Worm (Caenorhabditis elegans) whole organism, young adult: Measurements from ENCODE around the gene egl-21.
A peak's percentile ranks its signal among the peaks of the same experiment; 100 is the strongest.

Experiments
- B0336.3 ChIP-seq: fragments of 200-800 bp; sonication (Bioruptor generic); IDR thresholded peaks from 2 replicates; pipeline ENCODE4 v1.3.6; 2022; ENCODE audit warnings: missing genetic modification characterization, missing compliant biosample characterization
- F33H1.4 ChIP-seq: fragments of 200-800 bp; sonication (Bioruptor generic); IDR thresholded peaks from 2 replicates; pipeline ENCODE4 v1.3.6; 2022; ENCODE audit warnings: missing genetic modification reagents, missing genetic modification characterization, missing compliant biosample characterization
- F49E8.2 ChIP-seq: sonication (generic microtip); optimal IDR thresholded peaks from 3 replicates; lab custom pipeline; 2017; ENCODE audit warnings: missing genetic modification characterization, mild to moderate bottlenecking, missing compliant biosample characterization, antibody characterized with exemption, moderate library complexity; ENCODE audit not compliant: insufficient read depth
- K12H6.12 ChIP-seq: fragments of 200-800 bp; sonication (Bioruptor generic); optimal IDR thresholded peaks from 2 replicates; lab custom pipeline; 2018; ENCODE audit warnings: mild to moderate bottlenecking, missing genetic modification characterization, missing compliant biosample characterization
- Y79H2A.3 ChIP-seq: fragments of 200-800 bp; sonication (Bioruptor generic); conservative IDR thresholded peaks from 2 replicates; pipeline ENCODE4 v1.3.6; 2022; ENCODE audit warnings: missing genetic modification reagents, missing genetic modification characterization, missing compliant biosample characterization
- ZK185.1 ChIP-seq: sonication (generic microtip); optimal IDR thresholded peaks from 2 replicates; lab custom pipeline; 2016; ENCODE audit warnings: mild to moderate bottlenecking, missing genetic modification characterization, missing compliant biosample characterization; ENCODE audit not compliant: poor library complexity, severe bottlenecking
- ama-1 ChIP-seq, 3 experiments: fragments of 150-350 bp in 1 of 3; sonication (generic microtip) in 2 of 3; optimal IDR thresholded peaks; 2 replicates each; lab custom pipeline; 2014 to 2018; ENCODE audit warnings: missing biosample characterization in 2 of 3, missing genetic modification characterization in 2 of 3, missing genetic modification reagents in 2 of 3
- atf-7 ChIP-seq: sonication (generic microtip); optimal IDR thresholded peaks from 2 replicates; lab custom pipeline; 2017; ENCODE audit warnings: mild to moderate bottlenecking, missing genetic modification characterization, missing compliant biosample characterization
- athp-1 ChIP-seq: sonication (generic microtip); optimal IDR thresholded peaks from 2 replicates; lab custom pipeline; 2017; ENCODE audit warnings: mild to moderate bottlenecking, missing genetic modification characterization, missing compliant biosample characterization
- attf-5 ChIP-seq: fragments of 200-800 bp; sonication (Bioruptor generic); optimal IDR thresholded peaks from 2 replicates; lab custom pipeline; 2018; ENCODE audit warnings: mild to moderate bottlenecking, missing genetic modification characterization, missing compliant biosample characterization
- bed-1 ChIP-seq: fragments of 200-800 bp; sonication (Bioruptor generic); IDR thresholded peaks from 2 replicates; pipeline ENCODE4 v1.3.6; 2022; ENCODE audit warnings: missing genetic modification reagents, missing genetic modification characterization, missing compliant biosample characterization
- bed-2 ChIP-seq: fragments of 200-800 bp; sonication (Bioruptor generic); IDR thresholded peaks from 2 replicates; pipeline ENCODE4 v1.3.6; 2022; ENCODE audit warnings: missing genetic modification reagents, missing genetic modification characterization, missing compliant biosample characterization
- cebp-1 ChIP-seq, 2 experiments: fragments of 200-800 bp in 1 of 2; sonication (Bioruptor generic) in 1 of 2; sonication (generic microtip) in 1 of 2; IDR thresholded peaks in 1 of 2; optimal IDR thresholded peaks in 1 of 2; 2 replicates each; pipeline versions ENCODE4 v1.3.6 to Lab custom; 2017 to 2022; ENCODE audit warnings: missing compliant biosample characterization in 2 of 2, missing genetic modification characterization in 2 of 2, mild to moderate bottlenecking in 1 of 2, missing genetic modification reagents in 1 of 2, moderate library complexity in 1 of 2
- cebp-2 ChIP-seq: fragments of 200-800 bp; sonication (Bioruptor generic); IDR thresholded peaks from 2 replicates; pipeline ENCODE4 v1.3.6; 2022; ENCODE audit warnings: missing genetic modification characterization, missing compliant biosample characterization
- ceh-27 ChIP-seq: fragments of 200-800 bp; sonication (Bioruptor generic); optimal IDR thresholded peaks from 2 replicates; lab custom pipeline; 2018; ENCODE audit warnings: mild to moderate bottlenecking, missing genetic modification characterization, moderate library complexity, missing compliant biosample characterization
- chd-7 ChIP-seq: sonication (generic microtip); optimal IDR thresholded peaks from 2 replicates; lab custom pipeline; 2016; ENCODE audit warnings: mild to moderate bottlenecking, missing genetic modification characterization, moderate library complexity, missing compliant biosample characterization
- hlh-12 ChIP-seq: sonication (generic microtip); optimal IDR thresholded peaks from 2 replicates; lab custom pipeline; 2016; ENCODE audit warnings: missing genetic modification characterization, missing compliant biosample characterization
- hmg-1.2 ChIP-seq: fragments of 200-800 bp; sonication (Bioruptor generic); IDR thresholded peaks from 2 replicates; pipeline ENCODE4 v1.3.6; 2022; ENCODE audit warnings: missing genetic modification reagents, missing genetic modification characterization, missing compliant biosample characterization
- hrde-1 ChIP-seq: sonication (generic microtip); optimal IDR thresholded peaks from 2 replicates; lab custom pipeline; 2016; ENCODE audit warnings: missing genetic modification characterization, mild to moderate bottlenecking, missing compliant biosample characterization, moderate library complexity, missing genotype, missing genetic modification reagents, borderline replicate concordance
- hsf-1 ChIP-seq: fragments of 200-800 bp; sonication (Bioruptor generic); IDR thresholded peaks from 2 replicates; pipeline ENCODE4 v1.3.6; 2022; ENCODE audit warnings: missing genetic modification reagents, missing genetic modification characterization, missing compliant biosample characterization
- let-607 ChIP-seq, 2 experiments: fragments of 200-800 bp in 1 of 2; sonication (Bioruptor generic) in 1 of 2; sonication (generic microtip) in 1 of 2; optimal IDR thresholded peaks; 2 replicates each; lab custom pipeline; 2016 to 2018; ENCODE audit warnings: mild to moderate bottlenecking in 2 of 2, missing compliant biosample characterization in 2 of 2, missing genetic modification characterization in 2 of 2, moderate library complexity in 2 of 2, missing genotype in 1 of 2
- lin-35 ChIP-seq, 3 experiments: fragments of 150-350 bp in 2 of 3; sonication (generic microtip) in 1 of 3; optimal IDR thresholded peaks; 2 replicates each; lab custom pipeline; 2014 to 2018; ENCODE audit warnings: missing biosample characterization in 3 of 3, missing genetic modification characterization in 3 of 3, missing genetic modification reagents in 3 of 3
- lin-40 ChIP-seq: sonication (generic microtip); optimal IDR thresholded peaks from 2 replicates; lab custom pipeline; 2016; ENCODE audit warnings: missing genetic modification characterization, mild to moderate bottlenecking, missing compliant biosample characterization, missing genotype, missing genetic modification reagents
- lin-54 ChIP-seq: fragments of 200-800 bp; sonication (Bioruptor generic); optimal IDR thresholded peaks from 2 replicates; lab custom pipeline; 2018; ENCODE audit warnings: mild to moderate bottlenecking, missing genetic modification characterization, missing compliant biosample characterization
- madf-10 ChIP-seq: sonication (generic microtip); optimal IDR thresholded peaks from 2 replicates; lab custom pipeline; 2016; ENCODE audit warnings: mild to moderate bottlenecking, missing genetic modification characterization, missing compliant biosample characterization
- mcd-1 ChIP-seq: fragments of 200-800 bp; sonication (Bioruptor generic); IDR thresholded peaks from 2 replicates; pipeline ENCODE4 v1.3.6; 2022; ENCODE audit warnings: missing genetic modification reagents, missing genetic modification characterization, missing compliant biosample characterization
- mel-28 ChIP-seq: sonication (generic microtip); optimal IDR thresholded peaks from 2 replicates; lab custom pipeline; 2016; ENCODE audit warnings: borderline replicate concordance, mild to moderate bottlenecking, missing genetic modification characterization, missing compliant biosample characterization
- mxl-1 ChIP-seq: sonication (generic microtip); optimal IDR thresholded peaks from 2 replicates; lab custom pipeline; 2016; ENCODE audit warnings: missing genetic modification characterization, missing compliant biosample characterization
- nhr-80 ChIP-seq: sonication (generic microtip); optimal IDR thresholded peaks from 2 replicates; lab custom pipeline; 2016; ENCODE audit warnings: missing genetic modification characterization, missing compliant biosample characterization
- pha-4 ChIP-seq: fragments of 150-350 bp; sonication (generic microtip); optimal IDR thresholded peaks from 2 replicates; lab custom pipeline; 2014; ENCODE audit warnings: missing biosample characterization, missing genetic modification reagents, missing genetic modification characterization
- repo-1 ChIP-seq: sonication (generic microtip); optimal IDR thresholded peaks from 2 replicates; lab custom pipeline; 2017; ENCODE audit warnings: mild to moderate bottlenecking, missing genetic modification characterization, missing compliant biosample characterization
- sdz-38 ChIP-seq: sonication (generic microtip); optimal IDR thresholded peaks from 2 replicates; lab custom pipeline; 2016; ENCODE audit warnings: missing genotype, missing genetic modification characterization, missing compliant biosample characterization
- snpc-1.3 ChIP-seq: sonication (generic microtip); optimal IDR thresholded peaks from 2 replicates; lab custom pipeline; 2017; ENCODE audit warnings: missing genetic modification characterization, mild to moderate bottlenecking, missing compliant biosample characterization, antibody characterized with exemption, moderate library complexity, missing genotype, missing genetic modification reagents; ENCODE audit not compliant: insufficient read depth
- snpc-4 ChIP-seq, 5 experiments: fragments of 150-350 bp in 1 of 5; sonication (generic microtip) in 4 of 5; optimal IDR thresholded peaks; 2 replicates each; lab custom pipeline; 2014 to 2018; ENCODE audit warnings: missing genetic modification characterization in 5 of 5, missing biosample characterization in 3 of 5, antibody characterized with exemption in 2 of 5, mild to moderate bottlenecking in 2 of 5, missing compliant biosample characterization in 2 of 5, missing genotype in 2 of 5, moderate library complexity in 2 of 5, missing genetic modification reagents in 1 of 5
- tbp1 ChIP-seq: fragments of 200-800 bp; sonication (Bioruptor generic); optimal IDR thresholded peaks from 2 replicates; lab custom pipeline; 2018; ENCODE audit warnings: mild to moderate bottlenecking, missing genetic modification characterization, missing compliant biosample characterization
- tbx-9 ChIP-seq: sonication (generic microtip); optimal IDR thresholded peaks from 2 replicates; lab custom pipeline; 2016; ENCODE audit warnings: borderline replicate concordance, missing genetic modification characterization, inconsistent platforms, missing compliant biosample characterization
- zfh-2 ChIP-seq: fragments of 200-800 bp; sonication (Bioruptor generic); conservative IDR thresholded peaks from 2 replicates; pipeline ENCODE4 v1.3.6; 2022; ENCODE audit warnings: missing genetic modification reagents, missing genetic modification characterization, missing compliant biosample characterization
- ztf-22 ChIP-seq: fragments of 200-800 bp; sonication (Bioruptor generic); optimal IDR thresholded peaks from 2 replicates; lab custom pipeline; 2018; ENCODE audit warnings: mild to moderate bottlenecking, missing genetic modification characterization, moderate library complexity, missing compliant biosample characterization

Gene egl-21

DNA sequence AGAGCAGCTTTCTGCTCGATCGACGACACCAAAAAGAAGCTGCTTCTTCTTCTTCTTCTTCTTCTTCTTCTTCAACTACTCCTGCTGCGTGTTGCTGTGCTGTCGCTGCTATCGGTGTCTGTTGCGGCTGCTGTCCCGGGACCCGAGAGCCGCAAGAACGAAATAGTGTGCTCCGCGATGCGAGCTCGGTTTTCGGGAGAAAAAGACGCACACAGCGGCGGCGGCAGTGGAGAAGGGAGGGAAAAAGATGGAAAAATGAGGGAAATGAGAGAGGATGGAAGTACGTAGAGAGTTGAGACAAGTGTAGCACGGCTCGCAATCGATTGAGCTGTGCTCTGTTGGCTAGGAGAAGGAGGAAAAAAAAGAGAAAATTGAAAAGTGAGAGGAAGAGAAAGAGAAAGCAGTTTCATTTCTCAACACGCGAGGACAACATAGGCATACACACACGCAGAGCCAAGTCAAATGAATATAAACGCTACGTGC, 22.1 kb upstream of the egl-21 start (continued):
- TF ChIP-seq chd-7 (tag; lab: Kevin White, UChicago) (peak; percentile 24), madf-10 (tag; lab: Kevin White, UChicago) (no peak), hlh-12 (no peak), Y79H2A.3 (GFP tag; lab: Robert Waterston, UW) (no peak), lin-54 (GFP tag; lab: Kevin White, UChicago) (peak; percentile 17), F33H1.4 (GFP tag; lab: Robert Waterston, UW) (no peak), mxl-1 (tag; lab: Kevin White, UChicago) (no peak), sdz-38 (tag; lab: Kevin White, UChicago) (no peak), cebp-2 (GFP tag; lab: Robert Waterston, UW) (no peak), lin-40 (peak; percentile 29), zfh-2 (GFP tag; lab: Robert Waterston, UW) (peak; percentile 98), bed-1 (GFP tag; lab: Robert Waterston, UW) (no peak), hmg-1.2 (GFP tag; lab: Robert Waterston, UW) (peak; percentile 42), snpc-4 (GFP tag; optimal IDR thresholded peaks at IDR 0.05; lab: Kevin White, UChicago) (no peak), snpc-4 (tag; optimal IDR thresholded peaks at IDR 0.05; lab: Kevin White, UChicago) (peak in 1 of 4 experiments; percentile 28), mcd-1 (GFP tag; lab: Robert Waterston, UW) (peak; percentile 23; the same call in 1 of the 2 replicates), lin-35 (GFP tag; optimal IDR thresholded peaks at IDR 0.05; lab: Kevin White, UChicago) (no peak), ceh-27 (peak; percentile 71), hsf-1 (GFP tag; lab: Robert Waterston, UW) (no peak), tbx-9 (tag; lab: Kevin White, UChicago) (no peak), repo-1 (tag; lab: Kevin White, UChicago) (no peak), hrde-1 (tag; lab: Kevin White, UChicago) (no peak), ZK185.1 (no peak), B0336.3 (GFP tag; lab: Robert Waterston, UW) (peak; percentile 25; the same call in 1 of the 2 replicates)

DNA sequence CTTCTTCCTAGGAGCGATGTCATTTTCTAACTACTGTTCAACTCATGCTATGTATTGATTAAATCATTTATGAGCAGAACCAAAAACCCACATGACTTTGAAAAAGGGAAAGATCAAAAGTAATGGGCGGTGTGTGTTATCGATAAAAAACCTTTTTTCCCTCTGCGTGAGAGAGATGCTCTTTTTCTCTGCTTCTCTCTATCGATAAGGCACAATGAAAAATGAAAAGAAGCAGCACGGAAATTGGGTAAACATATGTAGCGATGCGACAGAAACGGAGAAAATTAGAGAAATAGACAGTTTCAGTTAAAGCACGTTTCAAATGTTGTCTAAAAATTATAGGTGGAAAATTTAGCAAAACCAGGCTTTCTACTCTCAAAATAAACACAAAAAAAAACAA, 20.7 kb upstream of the egl-21 start:
- no peak for TF ChIP-seq mel-28 (tag; lab: Kevin White, UChicago)
- peak; percentile 32 for TF ChIP-seq K12H6.12 (tag; lab: Kevin White, UChicago)
- TF ChIP-seq let-607 (tag; optimal IDR thresholded peaks at IDR 0.05; lab: Kevin White, UChicago): peak in 1 of 2 experiments; percentile 3
- TF ChIP-seq hmg-1.2 (GFP tag; lab: Robert Waterston, UW): peak; percentile 43; the same call in 1 of the 2 replicates
- TF ChIP-seq ama-1 (optimal IDR thresholded peaks at IDR 0.05; lab: Kevin White, UChicago): peak; percentile 33
- TF ChIP-seq ama-1 (GFP tag; optimal IDR thresholded peaks at IDR 0.05; lab: Kevin White, UChicago): no peak
- TF ChIP-seq athp-1 (tag; lab: Kevin White, UChicago): no peak
- TF ChIP-seq atf-7: peak; percentile 15
- TF ChIP-seq bed-2 (GFP tag; lab: Robert Waterston, UW): no peak
- peak; percentile 65 for TF ChIP-seq attf-5 (GFP tag; lab: Kevin White, UChicago)
- peak; percentile 63 for TF ChIP-seq pha-4 (tag; lab: Kevin White, UChicago)
- TF ChIP-seq madf-10 (tag; lab: Kevin White, UChicago): peak; percentile 17
- peak; percentile 10 for TF ChIP-seq lin-40
- TF ChIP-seq cebp-1 (GFP tag; IDR thresholded peaks at IDR 0.05; lab: Robert Waterston, UW): no peak
- peak; percentile 56 for TF ChIP-seq cebp-1 (tag; optimal IDR thresholded peaks at IDR 0.05; lab: Kevin White, UChicago)
- TF ChIP-seq F49E8.2 (tag; lab: Kevin White, UChicago): no peak
- peak; percentile 34 for TF ChIP-seq ztf-22
- peak; percentile 39 for TF ChIP-seq tbp1 (GFP tag; lab: Kevin White, UChicago)
- peak; percentile 95 for TF ChIP-seq nhr-80 (tag; lab: Kevin White, UChicago)
- no peak for TF ChIP-seq snpc-1.3 (tag; lab: Kevin White, UChicago)
- peak; percentile 4 for TF ChIP-seq lin-54 (GFP tag; lab: Kevin White, UChicago)
